Worm (Caenorhabditis elegans) whole organism, mixed stage, embryonic: ENCODE measurements around the gene pals-20.

Experiments used
- lin-32 ChIP-seq: fragments of 200-800 bp; sonication (Bioruptor generic); optimal IDR thresholded peaks from 2 replicates; lab custom pipeline; 2018; ENCODE audit warnings: mild to moderate bottlenecking, missing genetic modification characterization, missing compliant biosample characterization
- lsy-2 ChIP-seq: fragments of 150-350 bp; optimal IDR thresholded peaks from 2 replicates; lab custom pipeline; 2014; ENCODE audit warnings: missing biosample characterization, missing genetic modification characterization
- nhr-12 ChIP-seq: fragments of 150-350 bp; optimal IDR thresholded peaks from 2 replicates; lab custom pipeline; 2014; ENCODE audit warnings: missing biosample characterization, missing genetic modification characterization
- nhr-76 ChIP-seq: sonication (generic microtip); optimal IDR thresholded peaks from 2 replicates; lab custom pipeline; 2017; ENCODE audit warnings: missing biosample characterization, missing genetic modification characterization
- pha-4 ChIP-seq: fragments of 150-350 bp; optimal IDR thresholded peaks from 2 replicates; lab custom pipeline; 2018; ENCODE audit warnings: missing biosample characterization, missing genetic modification reagents, missing genetic modification characterization
- snpc-4 ChIP-seq: fragments of 150-350 bp; optimal IDR thresholded peaks from 2 replicates; lab custom pipeline; 2014; ENCODE audit warnings: missing biosample characterization, missing genetic modification characterization
- sptf-1 ChIP-seq: sonication (generic microtip); optimal IDR thresholded peaks from 2 replicates; lab custom pipeline; 2017; ENCODE audit warnings: mild to moderate bottlenecking, missing genetic modification characterization, moderate library complexity, missing compliant biosample characterization
- unc-39 ChIP-seq: fragments of 150-350 bp; optimal IDR thresholded peaks from 2 replicates; lab custom pipeline; 2014; ENCODE audit warnings: missing biosample characterization, missing genetic modification characterization
- zip-8 ChIP-seq: fragments of 150-350 bp; optimal IDR thresholded peaks from 2 replicates; lab custom pipeline; 2014; ENCODE audit warnings: missing biosample characterization, missing genetic modification characterization
- ztf-11 ChIP-seq: fragments of 150-350 bp; optimal IDR thresholded peaks from 2 replicates; lab custom pipeline; 2014; ENCODE audit warnings: missing biosample characterization, missing genetic modification characterization

DNA sequence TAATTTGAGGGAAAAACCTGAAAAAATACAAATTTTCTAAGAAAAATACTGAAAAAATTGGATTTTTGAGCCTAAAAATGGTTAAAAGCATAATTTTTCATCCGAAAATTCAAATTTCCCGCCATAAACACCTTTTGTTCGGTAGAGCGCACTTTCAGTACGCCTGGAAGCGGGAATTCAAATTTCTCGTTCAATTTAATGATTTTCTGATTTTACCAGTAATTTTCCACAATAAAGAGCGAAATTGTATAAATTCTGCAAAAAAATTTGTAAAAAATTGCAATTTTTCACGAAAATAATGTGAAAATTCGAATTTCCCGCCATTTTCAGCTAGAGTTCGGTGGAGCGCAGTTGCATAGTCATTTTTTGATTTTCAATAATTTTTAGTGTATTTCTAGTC lies 40.3 kb upstream of the pals-20 start:
- TF ChIP-seq pha-4 (tag; lab: Kevin White, UChicago) (no peak), nhr-76 (tag; lab: Kevin White, UChicago) (no peak), ztf-11 (tag; lab: Kevin White, UChicago) (no peak), snpc-4 (tag; lab: Kevin White, UChicago) (no peak), unc-39 (tag; lab: Kevin White, UChicago) (no peak), lin-32 (GFP tag; lab: Kevin White, UChicago) (no peak), sptf-1 (tag; lab: Kevin White, UChicago) (no peak), nhr-12 (no peak), zip-8 (tag; lab: Kevin White, UChicago) (no peak), lsy-2 (no peak)
